Worm (Caenorhabditis elegans) whole organism, young adult: ENCODE data around the gene C17E7.9.

Source experiments
- F10E7.11 ChIP-seq: sonication (generic microtip); optimal IDR thresholded peaks from 2 replicates; lab custom pipeline; 2017; ENCODE audit warnings: mild to moderate bottlenecking, missing genetic modification characterization, moderate library complexity, missing compliant biosample characterization
- F39B2.1 ChIP-seq: fragments of 200-800 bp; sonication (Bioruptor generic); IDR thresholded peaks from 2 replicates; pipeline ENCODE4 v1.3.6; 2022; ENCODE audit warnings: missing genetic modification reagents, missing genetic modification characterization, missing compliant biosample characterization
- F49E8.2 ChIP-seq: sonication (generic microtip); optimal IDR thresholded peaks from 3 replicates; lab custom pipeline; 2017; ENCODE audit warnings: missing genetic modification characterization, mild to moderate bottlenecking, missing compliant biosample characterization, antibody characterized with exemption, moderate library complexity; ENCODE audit not compliant: insufficient read depth
- T07F8.4 ChIP-seq: sonication (generic microtip); optimal IDR thresholded peaks from 2 replicates; lab custom pipeline; 2016; ENCODE audit warnings: mild to moderate bottlenecking, missing genetic modification characterization, moderate library complexity, missing compliant biosample characterization
- T26A5.8 ChIP-seq: sonication (generic microtip); optimal IDR thresholded peaks from 2 replicates; lab custom pipeline; 2016; ENCODE audit warnings: missing genetic modification characterization, missing compliant biosample characterization
- ZK185.1 ChIP-seq: sonication (generic microtip); optimal IDR thresholded peaks from 2 replicates; lab custom pipeline; 2016; ENCODE audit warnings: mild to moderate bottlenecking, missing genetic modification characterization, missing compliant biosample characterization; ENCODE audit not compliant: poor library complexity, severe bottlenecking
- attf-3 ChIP-seq: fragments of 200-800 bp; sonication (Bioruptor generic); conservative IDR thresholded peaks from 2 replicates; pipeline ENCODE4 v1.3.6; 2022; ENCODE audit warnings: missing genetic modification reagents, missing genetic modification characterization, missing compliant biosample characterization
- bed-2 ChIP-seq: fragments of 200-800 bp; sonication (Bioruptor generic); IDR thresholded peaks from 2 replicates; pipeline ENCODE4 v1.3.6; 2022; ENCODE audit warnings: missing genetic modification reagents, missing genetic modification characterization, missing compliant biosample characterization
- cebp-1 ChIP-seq, 2 experiments: fragments of 200-800 bp in 1 of 2; sonication (Bioruptor generic) in 1 of 2; sonication (generic microtip) in 1 of 2; IDR thresholded peaks in 1 of 2; optimal IDR thresholded peaks in 1 of 2; 2 replicates each; pipeline versions ENCODE4 v1.3.6 to Lab custom; 2017 to 2022; ENCODE audit warnings: missing compliant biosample characterization in 2 of 2, missing genetic modification characterization in 2 of 2, mild to moderate bottlenecking in 1 of 2, missing genetic modification reagents in 1 of 2, moderate library complexity in 1 of 2
- cebp-2 ChIP-seq: fragments of 200-800 bp; sonication (Bioruptor generic); IDR thresholded peaks from 2 replicates; pipeline ENCODE4 v1.3.6; 2022; ENCODE audit warnings: missing genetic modification characterization, missing compliant biosample characterization
- ceh-27 ChIP-seq: fragments of 200-800 bp; sonication (Bioruptor generic); optimal IDR thresholded peaks from 2 replicates; lab custom pipeline; 2018; ENCODE audit warnings: mild to moderate bottlenecking, missing genetic modification characterization, moderate library complexity, missing compliant biosample characterization
- ceh-79 ChIP-seq: sonication (generic microtip); optimal IDR thresholded peaks from 2 replicates; lab custom pipeline; 2017; ENCODE audit warnings: mild to moderate bottlenecking, missing genetic modification characterization, missing compliant biosample characterization
- dpff-1 ChIP-seq: sonication (generic microtip); optimal IDR thresholded peaks from 2 replicates; lab custom pipeline; 2017; ENCODE audit warnings: mild to moderate bottlenecking, missing genetic modification characterization, missing compliant biosample characterization
- hmg-1.2 ChIP-seq: fragments of 200-800 bp; sonication (Bioruptor generic); IDR thresholded peaks from 2 replicates; pipeline ENCODE4 v1.3.6; 2022; ENCODE audit warnings: missing genetic modification reagents, missing genetic modification characterization, missing compliant biosample characterization
- hsf-1 ChIP-seq: fragments of 200-800 bp; sonication (Bioruptor generic); IDR thresholded peaks from 2 replicates; pipeline ENCODE4 v1.3.6; 2022; ENCODE audit warnings: missing genetic modification reagents, missing genetic modification characterization, missing compliant biosample characterization
- let-526 ChIP-seq: fragments of 200-800 bp; sonication (Bioruptor generic); IDR thresholded peaks from 2 replicates; pipeline ENCODE4 v1.3.6; 2022; ENCODE audit warnings: missing genetic modification reagents, missing genetic modification characterization, missing compliant biosample characterization
- let-607 ChIP-seq, 2 experiments: fragments of 200-800 bp in 1 of 2; sonication (Bioruptor generic) in 1 of 2; sonication (generic microtip) in 1 of 2; optimal IDR thresholded peaks; 2 replicates each; lab custom pipeline; 2016 to 2018; ENCODE audit warnings: mild to moderate bottlenecking in 2 of 2, missing compliant biosample characterization in 2 of 2, missing genetic modification characterization in 2 of 2, moderate library complexity in 2 of 2, missing genotype in 1 of 2
- lsl-1 ChIP-seq: fragments of 200-800 bp; sonication (Bioruptor generic); optimal IDR thresholded peaks from 2 replicates; lab custom pipeline; 2018; ENCODE audit warnings: mild to moderate bottlenecking, missing genetic modification characterization, moderate library complexity, missing compliant biosample characterization
- madf-3 ChIP-seq: fragments of 200-800 bp; sonication (Bioruptor generic); IDR thresholded peaks from 2 replicates; pipeline ENCODE4 v1.3.6; 2022; ENCODE audit warnings: missing genetic modification reagents, missing genetic modification characterization, missing compliant biosample characterization
- mel-28 ChIP-seq: sonication (generic microtip); optimal IDR thresholded peaks from 2 replicates; lab custom pipeline; 2016; ENCODE audit warnings: borderline replicate concordance, mild to moderate bottlenecking, missing genetic modification characterization, missing compliant biosample characterization
- mxl-1 ChIP-seq: sonication (generic microtip); optimal IDR thresholded peaks from 2 replicates; lab custom pipeline; 2016; ENCODE audit warnings: missing genetic modification characterization, missing compliant biosample characterization
- nfya-1 ChIP-seq: sonication (generic microtip); optimal IDR thresholded peaks from 2 replicates; lab custom pipeline; 2017; ENCODE audit warnings: antibody characterized with exemption, missing compliant biosample characterization, missing genetic modification characterization, borderline replicate concordance; ENCODE audit not compliant: insufficient read depth
- nfya-2 ChIP-seq: fragments of 200-800 bp; sonication (Bioruptor generic); IDR thresholded peaks from 2 replicates; pipeline ENCODE4 v1.3.6; 2022; ENCODE audit warnings: missing genetic modification reagents, missing genetic modification characterization, missing compliant biosample characterization
- pha-4 ChIP-seq: fragments of 150-350 bp; sonication (generic microtip); optimal IDR thresholded peaks from 2 replicates; lab custom pipeline; 2014; ENCODE audit warnings: missing biosample characterization, missing genetic modification reagents, missing genetic modification characterization
- rec-8 ChIP-seq, 2 experiments: sonication (generic microtip); optimal IDR thresholded peaks; 2 replicates each; lab custom pipeline; 2016; ENCODE audit warnings: mild to moderate bottlenecking in 2 of 2, missing genetic modification characterization in 2 of 2, missing genetic modification reagents in 2 of 2, missing genotype in 2 of 2, missing biosample characterization in 1 of 2, missing compliant biosample characterization in 1 of 2, moderate library complexity in 1 of 2
- sdz-38 ChIP-seq: sonication (generic microtip); optimal IDR thresholded peaks from 2 replicates; lab custom pipeline; 2016; ENCODE audit warnings: missing genotype, missing genetic modification characterization, missing compliant biosample characterization
- snpc-1.3 ChIP-seq: sonication (generic microtip); optimal IDR thresholded peaks from 2 replicates; lab custom pipeline; 2017; ENCODE audit warnings: missing genetic modification characterization, mild to moderate bottlenecking, missing compliant biosample characterization, antibody characterized with exemption, moderate library complexity, missing genotype, missing genetic modification reagents; ENCODE audit not compliant: insufficient read depth
- snpc-4 ChIP-seq, 5 experiments: fragments of 150-350 bp in 1 of 5; sonication (generic microtip) in 4 of 5; optimal IDR thresholded peaks; 2 replicates each; lab custom pipeline; 2014 to 2018; ENCODE audit warnings: missing genetic modification characterization in 5 of 5, missing biosample characterization in 3 of 5, antibody characterized with exemption in 2 of 5, mild to moderate bottlenecking in 2 of 5, missing compliant biosample characterization in 2 of 5, missing genotype in 2 of 5, moderate library complexity in 2 of 5, missing genetic modification reagents in 1 of 5
- sptf-2 ChIP-seq: fragments of 200-800 bp; sonication (Bioruptor generic); optimal IDR thresholded peaks from 2 replicates; lab custom pipeline; 2018; ENCODE audit warnings: mild to moderate bottlenecking, missing genetic modification characterization, missing compliant biosample characterization
- tbp1 ChIP-seq: fragments of 200-800 bp; sonication (Bioruptor generic); optimal IDR thresholded peaks from 2 replicates; lab custom pipeline; 2018; ENCODE audit warnings: mild to moderate bottlenecking, missing genetic modification characterization, missing compliant biosample characterization
- unc-62 ChIP-seq: fragments of 150-350 bp; optimal IDR thresholded peaks from 2 replicates; lab custom pipeline; 2014; ENCODE audit warnings: missing biosample characterization, missing genetic modification reagents, missing genetic modification characterization
- xnd-1 ChIP-seq: sonication (generic microtip); optimal IDR thresholded peaks from 2 replicates; lab custom pipeline; 2016; ENCODE audit warnings: missing genotype, missing genetic modification reagents, missing genetic modification characterization, missing compliant biosample characterization
- ztf-26 ChIP-seq: sonication (generic microtip); optimal IDR thresholded peaks from 2 replicates; lab custom pipeline; 2017; ENCODE audit warnings: missing genetic modification characterization, missing compliant biosample characterization
- ztf-3 ChIP-seq: fragments of 200-800 bp; sonication (Bioruptor generic); optimal IDR thresholded peaks from 2 replicates; lab custom pipeline; 2018; ENCODE audit warnings: mild to moderate bottlenecking, missing genetic modification characterization, missing compliant biosample characterization
- ztf-6 ChIP-seq: fragments of 200-800 bp; sonication (Bioruptor generic); IDR thresholded peaks from 2 replicates; pipeline ENCODE4 v1.3.6; 2022; ENCODE audit warnings: missing genetic modification reagents, missing genetic modification characterization, missing compliant biosample characterization

Gene C17E7.9

ce11 chrV:3922547-3922946 is 31.9 kb upstream of the C17E7.9 start:
- TF ChIP-seq hmg-1.2 (GFP tag; lab: Robert Waterston, UW), result no peak
- 0 out of 2 replicates have a peak, but pooled peaks have one; percentile 45 for TF ChIP-seq madf-3
- TF ChIP-seq tbp1, result no peak
- TF ChIP-seq, all 124 proteins: peak for 1

ce11 chrV:3921635-3922034 is 31.0 kb upstream of the C17E7.9 start, which contains the start of gene srx-65:
Gene srx-65, plus strand, starts transcription at chrV:3921935.
- TF ChIP-seq F39B2.1 (GFP tag; lab: Robert Waterston, UW), result no peak
- no peak for TF ChIP-seq ztf-6 (GFP tag; lab: Robert Waterston, UW)
- TF ChIP-seq rec-8 (tag; optimal IDR thresholded peaks at IDR 0.05; lab: Kevin White, UChicago), result no peak
- no peak for TF ChIP-seq let-607 (tag; optimal IDR thresholded peaks at IDR 0.05; lab: Kevin White, UChicago)

- TF ChIP-seq cebp-1 (GFP tag; IDR thresholded peaks at IDR 0.05; lab: Robert Waterston, UW) (no peak), cebp-1 (tag; optimal IDR thresholded peaks at IDR 0.05; lab: Kevin White, UChicago) (no peak), xnd-1 (no peak), sptf-2 (GFP tag; lab: Kevin White, UChicago) (no peak), ztf-26 (tag; lab: Kevin White, UChicago) (no peak), lsl-1 (GFP tag; lab: Kevin White, UChicago) (no peak), ceh-79 (tag; lab: Kevin White, UChicago) (no peak), let-607 (tag; optimal IDR thresholded peaks at IDR 0.05; lab: Kevin White, UChicago) (no peak), pha-4 (tag; lab: Kevin White, UChicago) (no peak), ztf-3 (GFP tag; lab: Kevin White, UChicago) (no peak), snpc-4 (GFP tag; optimal IDR thresholded peaks at IDR 0.05; lab: Kevin White, UChicago) (no peak), snpc-4 (tag; optimal IDR thresholded peaks at IDR 0.05; lab: Kevin White, UChicago) (no peak), snpc-1.3 (no peak), mxl-1 (tag; lab: Kevin White, UChicago) (no peak), let-526 (GFP tag; lab: Robert Waterston, UW) (no peak), ceh-27 (GFP tag; lab: Kevin White, UChicago) (no peak), mel-28 (no peak), nfya-1 (tag; lab: Kevin White, UChicago) (no peak), bed-2 (GFP tag; lab: Robert Waterston, UW) (no peak), sdz-38 (tag; lab: Kevin White, UChicago) (no peak), ZK185.1 (no peak)
Measured at ce11 chrV:3919289-3919688, 28.6 kb upstream of the C17E7.9 start, which contains the start of gene srx-66. Gene srx-66, plus strand, starts transcription at chrV:3919589.

ce11 chrV:3916480-3916879 is 25.8 kb upstream of the C17E7.9 start, which contains the start of gene srx-67:
Gene srx-67, plus strand, starts transcription at chrV:3916780.
- TF ChIP-seq dpff-1 (no peak), cebp-2 (GFP tag; lab: Robert Waterston, UW) (no peak), F10E7.11 (no peak), xnd-1 (no peak), T07F8.4 (tag; lab: Kevin White, UChicago) (no peak), mxl-1 (tag; lab: Kevin White, UChicago) (no peak), T26A5.8 (no peak), attf-3 (GFP tag; lab: Robert Waterston, UW) (no peak), nfya-2 (GFP tag; lab: Robert Waterston, UW) (no peak), ceh-27 (GFP tag; lab: Kevin White, UChicago) (no peak), unc-62 (GFP tag; lab: Kevin White, UChicago) (no peak), F49E8.2 (no peak), pha-4 (tag; lab: Kevin White, UChicago) (no peak), hsf-1 (GFP tag; lab: Robert Waterston, UW) (no peak)
- TF ChIP-seq, all 124 proteins: peak for 0
